Fruit fly (Drosophila melanogaster) whole organism, adult: ENCODE measurements around the gene Ccdc114.

Source experiments
- CG11617 ChIP-seq: fragments of 200-800 bp; sonication (Bioruptor generic); optimal IDR thresholded peaks from 2 replicates; lab custom pipeline; 2017; ENCODE audit warnings: mild to moderate bottlenecking, missing biosample characterization, missing genetic modification reagents, missing genetic modification characterization
- CG12768 ChIP-seq: fragments of 200-800 bp; sonication (Bioruptor generic); optimal IDR thresholded peaks from 2 replicates; lab custom pipeline; 2017; ENCODE audit warnings: missing biosample characterization, missing genetic modification characterization, mild to moderate bottlenecking, moderate library complexity, missing genetic modification reagents
- CG14711 ChIP-seq: fragments of 200-800 bp; sonication (Bioruptor generic); optimal IDR thresholded peaks from 2 replicates; lab custom pipeline; 2018; ENCODE audit warnings: missing biosample characterization, mild to moderate bottlenecking, missing genetic modification characterization, moderate library complexity
- CG1620 ChIP-seq: fragments of 200-800 bp; sonication (Bioruptor generic); optimal IDR thresholded peaks from 2 replicates; lab custom pipeline; 2016; ENCODE audit warnings: missing biosample characterization, missing genetic modification characterization
- CG33017 ChIP-seq: fragments of 200-800 bp; sonication (Bioruptor generic); optimal IDR thresholded peaks from 2 replicates; lab custom pipeline; 2018; ENCODE audit warnings: missing biosample characterization, mild to moderate bottlenecking, missing genetic modification characterization, moderate library complexity
- CG5204 ChIP-seq: fragments of 200-800 bp; sonication (Bioruptor generic); optimal IDR thresholded peaks from 2 replicates; lab custom pipeline; 2016; ENCODE audit warnings: missing biosample characterization, missing genetic modification characterization
- CG7045 ChIP-seq: fragments of 200-800 bp; sonication (Bioruptor generic); optimal IDR thresholded peaks from 2 replicates; lab custom pipeline; 2017; ENCODE audit warnings: missing biosample characterization, mild to moderate bottlenecking, missing genetic modification characterization
- CG7101 ChIP-seq: fragments of 200-800 bp; sonication (Bioruptor generic); optimal IDR thresholded peaks from 2 replicates; lab custom pipeline; 2018; ENCODE audit warnings: missing biosample characterization, mild to moderate bottlenecking, missing genetic modification characterization, moderate library complexity
- Clk ChIP-seq: fragments of 200-800 bp; sonication (Bioruptor generic); optimal IDR thresholded peaks from 2 replicates; lab custom pipeline; 2017; ENCODE audit warnings: missing biosample characterization, missing genetic modification characterization
- Crg-1 ChIP-seq: fragments of 200-800 bp; sonication (Bioruptor generic); optimal IDR thresholded peaks from 2 replicates; lab custom pipeline; 2016; ENCODE audit warnings: missing biosample characterization, missing genetic modification characterization
- Hr96 ChIP-seq: fragments of 200-800 bp; sonication (Bioruptor generic); optimal IDR thresholded peaks from 2 replicates; lab custom pipeline; 2016; ENCODE audit warnings: missing biosample characterization, missing genetic modification characterization
- Mnt ChIP-seq: fragments of 200-800 bp; sonication (Bioruptor generic); optimal IDR thresholded peaks from 2 replicates; lab custom pipeline; 2016; ENCODE audit warnings: missing biosample characterization, mild to moderate bottlenecking, missing genetic modification characterization
- bab1 ChIP-seq: fragments of 200-800 bp; sonication (Bioruptor generic); optimal IDR thresholded peaks from 3 replicates; lab custom pipeline; 2019; ENCODE audit warnings: missing biosample characterization, mild to moderate bottlenecking, missing genetic modification characterization, moderate library complexity
- cic ChIP-seq: fragments of 200-800 bp; sonication (Bioruptor generic); optimal IDR thresholded peaks from 2 replicates; lab custom pipeline; 2017; ENCODE audit warnings: missing biosample characterization, mild to moderate bottlenecking, missing genetic modification characterization, moderate library complexity
- cnc ChIP-seq, 2 experiments: fragments of >200 bp; optimal IDR thresholded peaks; 2 replicates each; lab custom pipeline; 2017
- kay ChIP-seq: fragments of 200-800 bp; sonication (Bioruptor generic); peaks from one replicate; lab custom pipeline; 2016; ENCODE audit warnings: missing biosample characterization, missing genetic modification characterization, borderline replicate concordance
- ovo ChIP-seq: fragments of 200-800 bp; sonication (Bioruptor generic); optimal IDR thresholded peaks from 2 replicates; lab custom pipeline; 2016; ENCODE audit warnings: missing biosample characterization, missing genetic modification characterization
- pad ChIP-seq: fragments of 200-800 bp; sonication (Bioruptor generic); optimal IDR thresholded peaks from 3 replicates; lab custom pipeline; 2017; ENCODE audit warnings: missing biosample characterization, missing genetic modification characterization, mild to moderate bottlenecking, moderate library complexity, missing genetic modification reagents
- tj ChIP-seq: fragments of 200-800 bp; sonication (Bioruptor generic); optimal IDR thresholded peaks from 3 replicates; lab custom pipeline; 2017; ENCODE audit warnings: missing biosample characterization, mild to moderate bottlenecking, missing genetic modification characterization, moderate library complexity
- toe ChIP-seq: fragments of 200-800 bp; sonication (Bioruptor generic); optimal IDR thresholded peaks from 2 replicates; lab custom pipeline; 2016; ENCODE audit warnings: missing biosample characterization, missing genetic modification characterization

The Ccdc114 gene

dm6 chr3R:16643591-16643990 lies 19.1 kb upstream of the Ccdc114 start, which contains the start of gene Arl6IP1:
TSS of gene Arl6IP1 (plus strand) at chr3R:16643605.
- TF ChIP-seq cic (no peak), CG33017 (tag; lab: Kevin White, UChicago) (no peak), bab1 (GFP tag; lab: Kevin White, UChicago) (peak; percentile 23), Crg-1 (GFP tag; lab: Kevin White, UChicago) (no peak), CG7101 (tag; lab: Kevin White, UChicago) (no peak), CG14711 (peak; percentile 57), pad (GFP tag; lab: Kevin White, UChicago) (no peak), Mnt (GFP tag; lab: Kevin White, UChicago) (no peak), CG12768 (GFP tag; lab: Kevin White, UChicago) (no peak), ovo (GFP tag; lab: Kevin White, UChicago) (no peak), kay (no peak), Hr96 (GFP tag; lab: Kevin White, UChicago) (no peak), CG7045 (no peak), tj (GFP tag; lab: Kevin White, UChicago) (no peak), toe (GFP tag; lab: Kevin White, UChicago) (no peak), CG11617 (GFP tag; lab: Kevin White, UChicago) (no peak)

- peak; percentile 33 for TF ChIP-seq bab1 (GFP tag; lab: Kevin White, UChicago)
- TF ChIP-seq CG14711, result no peak
These were observed 15.5 kb upstream of the Ccdc114 start, which contains the start of gene nonA-l for dm6 chr3R:16640005-16640408. TSS of gene nonA-l (plus strand) at chr3R:16640205.

dm6 chr3R:16632698-16633097 lies 8.2 kb upstream of the Ccdc114 start:
- TF ChIP-seq Hr96 (GFP tag; lab: Kevin White, UChicago) (no peak), cic (no peak), CG5204 (GFP tag; lab: Kevin White, UChicago) (no peak), bab1 (GFP tag; lab: Kevin White, UChicago) (no peak), CG7101 (tag; lab: Kevin White, UChicago) (no peak), Crg-1 (GFP tag; lab: Kevin White, UChicago) (no peak), Clk (no peak), pad (GFP tag; lab: Kevin White, UChicago) (no peak), CG12768 (GFP tag; lab: Kevin White, UChicago) (no peak), tj (GFP tag; lab: Kevin White, UChicago) (no peak), cnc (optimal IDR thresholded peaks at IDR 0.05; lab: Kevin White, UChicago) (no peak), CG33017 (tag; lab: Kevin White, UChicago) (no peak)

dm6 chr3R:16630564-16630963 lies 6.0 kb upstream of the Ccdc114 start:
- TF ChIP-seq toe (GFP tag; lab: Kevin White, UChicago), result no peak
- no peak for TF ChIP-seq CG5204 (GFP tag; lab: Kevin White, UChicago)
- no peak for TF ChIP-seq bab1 (GFP tag; lab: Kevin White, UChicago)
- TF ChIP-seq CG14711, result no peak
- TF ChIP-seq CG1620, result no peak
- no peak for TF ChIP-seq Crg-1 (GFP tag; lab: Kevin White, UChicago)
- no peak for TF ChIP-seq tj (GFP tag; lab: Kevin White, UChicago)
- TF ChIP-seq cic, result no peak
- TF ChIP-seq Clk, result no peak

- no peak for TF ChIP-seq cnc (optimal IDR thresholded peaks at IDR 0.05; lab: Kevin White, UChicago)
- no peak for TF ChIP-seq tj (GFP tag; lab: Kevin White, UChicago)
These were observed 2.4 kb upstream of the Ccdc114 start for dm6 chr3R:16626899-16627432.

dm6 chr3R:16625844-16626430 lies 1.4 kb upstream of the Ccdc114 start:
- TF ChIP-seq tj (GFP tag; lab: Kevin White, UChicago) (peak; percentile 81), cnc (optimal IDR thresholded peaks at IDR 0.05; lab: Kevin White, UChicago) (no peak), CG7101 (tag; lab: Kevin White, UChicago) (no peak), cic (no peak), Crg-1 (GFP tag; lab: Kevin White, UChicago) (no peak), toe (GFP tag; lab: Kevin White, UChicago) (no peak), bab1 (GFP tag; lab: Kevin White, UChicago) (no peak), Hr96 (GFP tag; lab: Kevin White, UChicago) (no peak), Clk (no peak), CG11617 (GFP tag; lab: Kevin White, UChicago) (no peak), CG12768 (GFP tag; lab: Kevin White, UChicago) (no peak), CG7045 (no peak), CG1620 (no peak), Mnt (GFP tag; lab: Kevin White, UChicago) (no peak), CG5204 (GFP tag; lab: Kevin White, UChicago) (no peak), kay (peak; percentile 79), CG14711 (no peak), ovo (GFP tag; lab: Kevin White, UChicago) (peak; percentile 12), pad (GFP tag; lab: Kevin White, UChicago) (no peak), CG33017 (tag; lab: Kevin White, UChicago) (no peak)
